Worm (Caenorhabditis elegans) whole organism, L4 larva: ENCODE measurements around the gene K01A11.3.

Source experiments
- Y5F2A.4 ChIP-seq: fragments of 200-800 bp; sonication (Bioruptor generic); optimal IDR thresholded peaks from 2 replicates; lab custom pipeline; 2018; ENCODE audit warnings: mild to moderate bottlenecking, missing genetic modification characterization, missing compliant biosample characterization
- ZK337.2 ChIP-seq: fragments of 200-800 bp; sonication (Bioruptor generic); IDR thresholded peaks from 2 replicates; pipeline ENCODE4 v1.3.6; 2022; ENCODE audit warnings: missing genetic modification reagents, missing genetic modification characterization, missing compliant biosample characterization
- lin-29 ChIP-seq: fragments of 200-800 bp; sonication (Bioruptor generic); IDR thresholded peaks from 2 replicates; pipeline ENCODE4 v1.3.6; 2022; ENCODE audit warnings: missing genetic modification reagents, missing genetic modification characterization, missing compliant biosample characterization
- snpc-1.2 ChIP-seq: fragments of 200-800 bp; sonication (Bioruptor generic); IDR thresholded peaks from 2 replicates; pipeline ENCODE4 v1.3.6; 2022; ENCODE audit warnings: missing genetic modification reagents, missing genetic modification characterization, missing compliant biosample characterization
- unc-62 ChIP-seq, 3 experiments: fragments of 150-350 bp in 1 of 3; sonication (generic microtip); optimal IDR thresholded peaks in 2 of 3; peaks in 1 of 3; 1 replicate in 1 of 3; 2 replicates in 2 of 3; lab custom pipeline; 2014 to 2017; ENCODE audit warnings: missing biosample characterization in 3 of 3, missing genetic modification characterization in 3 of 3, missing genetic modification reagents in 3 of 3, missing genotype in 1 of 3
- zag-1 ChIP-seq: fragments of 150-350 bp; optimal IDR thresholded peaks from 2 replicates; lab custom pipeline; 2014; ENCODE audit warnings: missing biosample characterization, missing genetic modification characterization

ce11 chrIII:3493138-3493537 lies 40.7 kb upstream of the K01A11.3 start, which contains the start of gene gly-14:
- TF ChIP-seq snpc-1.2 (GFP tag; lab: Robert Waterston, UW) (no peak), ZK337.2 (no peak), lin-29 (GFP tag; lab: Robert Waterston, UW) (no peak), Y5F2A.4 (no peak), zag-1 (no peak), unc-62 (GFP tag; optimal IDR thresholded peaks at IDR 0.05 in 1 of 2; lab: Kevin White, UChicago) (no peak), unc-62 (tag; optimal IDR thresholded peaks at IDR 0.05; lab: Kevin White, UChicago) (no peak)
